Fruit fly (Drosophila melanogaster): ENCODE measurements around the gene Cyp9f3.

DNA sequence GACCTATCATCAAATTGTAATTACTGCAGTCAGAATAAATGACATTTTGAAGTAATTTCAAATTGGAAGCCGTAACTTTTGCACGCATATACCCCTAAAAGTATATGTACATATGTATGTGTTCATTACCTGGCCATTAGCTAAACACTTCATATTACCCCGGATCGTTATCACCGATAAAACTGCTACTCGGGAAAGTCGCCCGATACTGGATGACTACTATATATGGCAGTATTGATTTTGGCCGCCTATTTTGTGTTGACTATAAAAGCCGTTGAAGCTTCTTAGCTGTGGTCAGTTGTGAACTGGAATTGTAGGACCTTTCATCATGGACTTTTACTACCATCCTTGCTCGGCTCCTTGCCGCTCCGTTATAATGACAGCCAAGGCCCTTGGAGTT lies 19.0 kb downstream of the Cyp9f3 start, which contains the start of gene GstD8:
- TF ChIP-seq usp (GFP tag; optimal IDR thresholded peaks at IDR 0.05), result no peak
- TF ChIP-seq psq (optimal IDR thresholded peaks at IDR 0.05), result no peak
- no peak for TF ChIP-seq pan (optimal IDR thresholded peaks at IDR 0.05)

Data from whole organism.